Worm (Caenorhabditis elegans): ENCODE data around the gene D2007.2.

- TF ChIP-seq pes-1 (GFP tag; IDR thresholded peaks at IDR 0.05) (no peak), ama-1 (optimal IDR thresholded peaks at IDR 0.05) (no peak), hmg-4 (GFP tag; optimal IDR thresholded peaks at IDR 0.05) (no peak), ceh-36 (tag; optimal IDR thresholded peaks at IDR 0.05) (no peak), tbx-37 (GFP tag; conservative IDR thresholded peaks at IDR 0.05) (no peak), ceh-13 (GFP tag; optimal IDR thresholded peaks at IDR 0.05) (no peak)
Observed at ce11 chrIII:8099022-8099421, 49.7 kb upstream of the D2007.2 start, which contains the start of gene K06H7.1.
